Worm (Caenorhabditis elegans) whole organism, late embryonic: ENCODE data around the gene tag-307.

Source experiments
- ceh-22 ChIP-seq: sonication (generic microtip); optimal IDR thresholded peaks from 2 replicates; lab custom pipeline; 2017; ENCODE audit warnings: missing biosample characterization, missing genetic modification characterization
- ceh-48 ChIP-seq: sonication (generic microtip); optimal IDR thresholded peaks from 2 replicates; lab custom pipeline; 2016; ENCODE audit warnings: missing genetic modification characterization, inconsistent platforms, missing compliant biosample characterization
- ceh-9 ChIP-seq: sonication (generic microtip); optimal IDR thresholded peaks from 2 replicates; lab custom pipeline; 2016; ENCODE audit warnings: mild to moderate bottlenecking, missing genetic modification characterization, inconsistent platforms, missing compliant biosample characterization
- elt-2 ChIP-seq: sonication (generic microtip); optimal IDR thresholded peaks from 2 replicates; lab custom pipeline; 2016; ENCODE audit warnings: missing genetic modification reagents, missing genetic modification characterization, missing compliant biosample characterization
- hlh-13 ChIP-seq: fragments of 200-800 bp; sonication (Bioruptor generic); optimal IDR thresholded peaks from 2 replicates; lab custom pipeline; 2018; ENCODE audit warnings: mild to moderate bottlenecking, missing genetic modification characterization, missing compliant biosample characterization
- hlh-8 ChIP-seq: sonication (generic microtip); optimal IDR thresholded peaks from 2 replicates; lab custom pipeline; 2016; ENCODE audit warnings: missing genotype, missing genetic modification characterization, missing compliant biosample characterization
- nhr-11 ChIP-seq: fragments of 150-350 bp; optimal IDR thresholded peaks from 2 replicates; lab custom pipeline; 2014; ENCODE audit warnings: missing biosample characterization, missing genetic modification characterization
- pros-1 ChIP-seq: fragments of 150-350 bp; optimal IDR thresholded peaks from 2 replicates; lab custom pipeline; 2014; ENCODE audit warnings: missing biosample characterization, missing genetic modification reagents, missing genetic modification characterization
- sox-2 ChIP-seq: fragments of 200-800 bp; sonication (Bioruptor generic); IDR thresholded peaks from 2 replicates; pipeline ENCODE4 v1.3.6; 2022; ENCODE audit warnings: missing genetic modification reagents, missing genetic modification characterization, missing compliant biosample characterization

DNA sequence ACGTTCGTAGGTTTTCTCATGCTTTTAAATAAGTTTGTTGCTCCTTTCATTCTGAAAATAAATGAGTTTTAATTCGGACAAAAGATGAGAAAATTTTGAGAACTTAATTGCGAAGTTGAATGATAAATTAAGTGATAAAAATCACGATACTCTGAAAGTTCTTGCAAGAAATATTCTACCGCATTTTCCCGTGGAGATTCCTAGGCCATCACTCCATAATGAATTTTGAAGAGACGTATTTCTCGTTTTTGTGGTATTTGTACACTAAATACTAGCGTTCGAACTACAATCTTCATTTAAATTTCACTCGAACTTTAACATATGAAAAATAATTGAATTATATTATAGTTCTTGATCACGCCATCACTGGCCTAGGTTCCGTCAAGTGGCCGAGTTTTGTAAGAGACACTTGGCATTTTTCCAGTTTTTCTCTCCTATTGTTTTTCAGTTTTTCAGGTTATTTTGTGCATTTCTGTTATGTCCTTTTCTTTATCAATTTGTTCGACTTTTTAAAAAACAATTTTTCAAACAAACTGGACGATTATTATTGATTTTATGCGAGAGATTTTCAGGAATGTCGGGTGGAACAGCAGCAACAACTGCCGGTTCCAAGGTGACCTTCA, 1.5 kb upstream of the tag-307 start, which contains the start of the genes coq-5 and ufm-1:
- TF ChIP-seq hlh-13 (no peak), ceh-22 (no peak), hlh-8 (peak; percentile 1), pros-1 (no peak), ceh-48 (no peak), ceh-9 (no peak), nhr-11 (no peak), sox-2 (GFP tag; lab: Robert Waterston, UW) (no peak), elt-2 (tag; lab: Kevin White, UChicago) (peak; percentile 31)
